Worm (Caenorhabditis elegans) whole organism, L1 larva: Measurements from ENCODE around the gene nlp-63.

Experiments used
- C16A3.4 ChIP-seq: fragments of 150-350 bp; optimal IDR thresholded peaks from 2 replicates; lab custom pipeline; 2014; ENCODE audit warnings: missing biosample characterization, missing genetic modification characterization
- alr-1 ChIP-seq: fragments of 200-800 bp; sonication (Bioruptor generic); optimal IDR thresholded peaks from 2 replicates; lab custom pipeline; 2018; ENCODE audit warnings: borderline replicate concordance, mild to moderate bottlenecking, missing genetic modification characterization, missing compliant biosample characterization
- ama-1 ChIP-seq: fragments of 150-350 bp; optimal IDR thresholded peaks from 2 replicates; lab custom pipeline; 2014
- ces-1 ChIP-seq: fragments of 150-350 bp; optimal IDR thresholded peaks from 2 replicates; lab custom pipeline; 2014; ENCODE audit warnings: missing biosample characterization, missing genetic modification reagents, missing genetic modification characterization
- grh-1 ChIP-seq: fragments of 200-800 bp; sonication (Bioruptor generic); IDR thresholded peaks from 2 replicates; pipeline ENCODE4 v1.3.6; 2022; ENCODE audit warnings: missing genetic modification reagents, missing genetic modification characterization, missing compliant biosample characterization
- jun-1 ChIP-seq: fragments of 150-350 bp; optimal IDR thresholded peaks from 2 replicates; lab custom pipeline; 2014; ENCODE audit warnings: missing biosample characterization, missing genetic modification reagents, missing genetic modification characterization
- lsy-2 ChIP-seq, 2 experiments: fragments of 150-350 bp; optimal IDR thresholded peaks; 2 replicates each; lab custom pipeline; 2014; ENCODE audit warnings: missing biosample characterization in 2 of 2, missing genetic modification characterization in 2 of 2
- mep-1 ChIP-seq: fragments of 150-350 bp; optimal IDR thresholded peaks from 2 replicates; lab custom pipeline; 2014; ENCODE audit warnings: missing biosample characterization, missing genetic modification characterization
- nhr-237 ChIP-seq: fragments of 150-350 bp; optimal IDR thresholded peaks from 2 replicates; lab custom pipeline; 2014; ENCODE audit warnings: missing biosample characterization, missing genetic modification characterization
- nhr-77 ChIP-seq: fragments of 150-350 bp; optimal IDR thresholded peaks from 2 replicates; lab custom pipeline; 2014; ENCODE audit warnings: missing biosample characterization, missing genetic modification characterization
- snpc-4 ChIP-seq: fragments of 150-350 bp; optimal IDR thresholded peaks from 2 replicates; lab custom pipeline; 2014; ENCODE audit warnings: missing biosample characterization, missing genetic modification characterization
- xbp-1 ChIP-seq: sonication (generic microtip); optimal IDR thresholded peaks from 2 replicates; lab custom pipeline; 2016; ENCODE audit warnings: missing genetic modification characterization, missing compliant biosample characterization
- ztf-11 ChIP-seq, 2 experiments: sonication (generic microtip); optimal IDR thresholded peaks; 2 replicates each; lab custom pipeline; 2016 to 2017; ENCODE audit warnings: missing genetic modification characterization in 2 of 2, missing biosample characterization in 1 of 2, missing compliant biosample characterization in 1 of 2

ce11 chrII:10189369-10189768 is 34.2 kb downstream of the nlp-63 start, which contains the start of gene cdc-25.4:
- TF ChIP-seq nhr-237 (tag; lab: Kevin White, UChicago) (no peak), snpc-4 (tag; lab: Kevin White, UChicago) (no peak), C16A3.4 (tag; lab: Kevin White, UChicago) (no peak), ztf-11 (tag; optimal IDR thresholded peaks at IDR 0.05; lab: Kevin White, UChicago) (no peak), ama-1 (lab: Kevin White, UChicago) (no peak), xbp-1 (tag; lab: Kevin White, UChicago) (no peak), ces-1 (GFP tag; lab: Kevin White, UChicago) (no peak), grh-1 (GFP tag; lab: Robert Waterston, UW) (no peak), jun-1 (tag; lab: Kevin White, UChicago) (no peak), nhr-77 (no peak), mep-1 (tag; lab: Kevin White, UChicago) (no peak), lsy-2 (tag; optimal IDR thresholded peaks at IDR 0.05; lab: Kevin White, UChicago) (no peak), alr-1 (tag; lab: Kevin White, UChicago) (no peak)
